3 worm cellular contexts compared by ENCODE assay signal in the genomic region with DNA sequence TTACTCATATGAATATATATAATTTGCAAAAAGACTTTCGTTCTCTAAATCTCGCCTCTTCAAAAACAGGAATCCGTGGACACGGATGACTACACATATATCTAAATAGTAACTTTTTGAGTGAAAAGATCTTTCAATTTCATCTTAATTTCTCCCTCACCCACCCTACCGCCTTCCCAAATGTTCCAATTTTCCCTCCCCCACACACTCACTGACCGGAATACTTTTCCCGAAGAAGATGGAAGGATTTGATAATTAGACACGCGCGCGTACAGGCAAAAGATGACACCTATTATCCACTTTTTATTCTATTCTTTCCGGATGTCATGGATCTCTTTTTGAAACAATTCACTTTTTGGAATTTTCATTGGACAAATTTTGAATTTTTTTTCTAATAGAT.
A peak's percentile ranks its signal among the peaks of the same experiment; 100 is the strongest.
TF ChIP-seq lines count a peak whose summit lies in the region.

No protein-coding gene starts in this region.

TF ChIP-seq in whole organism, L1 larva, 84 proteins besides CTCF, POLR2A, EP300 and RAD21:
- TF ChIP-seq fos-1 (tag; optimal IDR thresholded peaks at IDR 0.05; lab: Kevin White, UChicago) (no peak), nhr-11 (tag; optimal IDR thresholded peaks at IDR 0.05; lab: Kevin White, UChicago) (no peak), mep-1 (tag; optimal IDR thresholded peaks at IDR 0.05; lab: Kevin White, UChicago) (peak; percentile 6), blmp-1 (tag; optimal IDR thresholded peaks at IDR 0.05; lab: Kevin White, UChicago) (peak; percentile 96), pax-3 (tag; optimal IDR thresholded peaks at IDR 0.05; lab: Kevin White, UChicago) (no peak), nhr-90 (tag; optimal IDR thresholded peaks at IDR 0.05; lab: Kevin White, UChicago; ENCODE audit: poor library complexity) (no peak), ztf-11 (tag; optimal IDR thresholded peaks at IDR 0.05; lab: Kevin White, UChicago) (no peak), ceh-82 (tag; optimal IDR thresholded peaks at IDR 0.05; lab: Kevin White, UChicago) (no peak), mab-9 (GFP tag; IDR thresholded peaks at IDR 0.05; lab: Robert Waterston, UW) (no peak), xbp-1 (tag; optimal IDR thresholded peaks at IDR 0.05; lab: Kevin White, UChicago) (no peak), hpl-2 (GFP tag; optimal IDR thresholded peaks at IDR 0.05; lab: Kevin White, UChicago) (no peak)

TF ChIP-seq in whole organism, L2 larva, 48 proteins besides CTCF, POLR2A, EP300 and RAD21:
- TF ChIP-seq mab-5 (tag; optimal IDR thresholded peaks at IDR 0.05; lab: Kevin White, UChicago) (no peak), blmp-1 (tag; optimal IDR thresholded peaks at IDR 0.05; lab: Kevin White, UChicago; ENCODE audit: insufficient read depth) (peak; percentile 15)

TF ChIP-seq in whole organism, L3 larva, 47 proteins besides CTCF, POLR2A, EP300 and RAD21:
- no peak for TF ChIP-seq nhr-28 (tag; optimal IDR thresholded peaks at IDR 0.05; lab: Kevin White, UChicago)
- no peak for TF ChIP-seq lin-39 (tag; optimal IDR thresholded peaks at IDR 0.05; lab: Kevin White, UChicago)
- no peak for TF ChIP-seq nhr-77 (tag; optimal IDR thresholded peaks at IDR 0.05; lab: Kevin White, UChicago)
- no peak for TF ChIP-seq lin-15B (tag; optimal IDR thresholded peaks at IDR 0.05; lab: Kevin White, UChicago)
- TF ChIP-seq nhr-23 (tag; optimal IDR thresholded peaks at IDR 0.05; lab: Kevin White, UChicago) = peak; percentile 51
- no peak for TF ChIP-seq ceh-9 (tag; optimal IDR thresholded peaks at IDR 0.05; lab: Kevin White, UChicago)
- TF ChIP-seq nfya-1 (tag; optimal IDR thresholded peaks at IDR 0.05; lab: Kevin White, UChicago; ENCODE audit: insufficient read depth) = no peak
- no peak for TF ChIP-seq ZK546.5 (tag; optimal IDR thresholded peaks at IDR 0.05; lab: Kevin White, UChicago)
- no peak for TF ChIP-seq nhr-11 (tag; optimal IDR thresholded peaks at IDR 0.05; lab: Kevin White, UChicago)
